Fruit fly (Drosophila melanogaster) whole organism, pupa: Measurements from ENCODE around the gene ImpE3.

Experiments
- CG13204 ChIP-seq: fragments of 200-800 bp; sonication (Bioruptor generic); optimal IDR thresholded peaks from 2 replicates; lab custom pipeline; 2018; ENCODE audit warnings: missing biosample characterization, mild to moderate bottlenecking, missing genetic modification characterization, moderate library complexity
- CG17806 ChIP-seq: fragments of 200-800 bp; sonication (Bioruptor generic); optimal IDR thresholded peaks from 2 replicates; lab custom pipeline; 2018; ENCODE audit warnings: missing biosample characterization, mild to moderate bottlenecking, missing genetic modification characterization, moderate library complexity
- CG32121 ChIP-seq: fragments of 200-800 bp; sonication (Bioruptor generic); IDR thresholded peaks from 2 replicates; pipeline ENCODE4 v1.3.6; 2022; ENCODE audit warnings: missing biosample characterization, missing genetic modification characterization
- CG4496 ChIP-seq: fragments of 200-800 bp; sonication (Bioruptor generic); IDR thresholded peaks from 3 replicates; pipeline ENCODE4 v1.3.6; 2022; ENCODE audit warnings: missing biosample characterization, missing genetic modification characterization
- CG8159 ChIP-seq: fragments of 200-800 bp; sonication (Bioruptor generic); optimal IDR thresholded peaks from 3 replicates; lab custom pipeline; 2018; ENCODE audit warnings: missing biosample characterization, mild to moderate bottlenecking, missing genetic modification characterization, moderate library complexity
- CG8301 ChIP-seq: fragments of 200-800 bp; sonication (Bioruptor generic); optimal IDR thresholded peaks from 2 replicates; lab custom pipeline; 2018; ENCODE audit warnings: missing biosample characterization, mild to moderate bottlenecking, missing genetic modification characterization
- EcR ChIP-seq: fragments of 200-800 bp; sonication (Bioruptor generic); optimal IDR thresholded peaks from 3 replicates; lab custom pipeline; 2019; ENCODE audit warnings: missing biosample characterization, missing genetic modification characterization, mild to moderate bottlenecking, moderate library complexity, missing genetic modification reagents
- Pif1B ChIP-seq: fragments of 200-800 bp; sonication (Bioruptor generic); optimal IDR thresholded peaks from 3 replicates; lab custom pipeline; 2016; ENCODE audit warnings: missing biosample characterization, missing genetic modification characterization
- Snoo ChIP-seq: fragments of 200-800 bp; sonication (Bioruptor generic); optimal IDR thresholded peaks from 3 replicates; lab custom pipeline; 2017; ENCODE audit warnings: missing biosample characterization, mild to moderate bottlenecking, missing genetic modification characterization, inconsistent platforms
- fd96Ca ChIP-seq: fragments of 200-800 bp; sonication (Bioruptor generic); IDR thresholded peaks from 3 replicates; pipeline ENCODE4 v1.3.6; 2022; ENCODE audit warnings: missing biosample characterization, missing genetic modification characterization
- gl ChIP-seq: fragments of 200-800 bp; sonication (Bioruptor generic); optimal IDR thresholded peaks from 2 replicates; lab custom pipeline; 2018; ENCODE audit warnings: missing biosample characterization, mild to moderate bottlenecking, missing genetic modification characterization
- rn ChIP-seq: fragments of 200-800 bp; sonication (Bioruptor generic); IDR thresholded peaks from 2 replicates; pipeline ENCODE4 v1.3.6; 2022; ENCODE audit warnings: missing biosample characterization, missing genetic modification characterization

DNA sequence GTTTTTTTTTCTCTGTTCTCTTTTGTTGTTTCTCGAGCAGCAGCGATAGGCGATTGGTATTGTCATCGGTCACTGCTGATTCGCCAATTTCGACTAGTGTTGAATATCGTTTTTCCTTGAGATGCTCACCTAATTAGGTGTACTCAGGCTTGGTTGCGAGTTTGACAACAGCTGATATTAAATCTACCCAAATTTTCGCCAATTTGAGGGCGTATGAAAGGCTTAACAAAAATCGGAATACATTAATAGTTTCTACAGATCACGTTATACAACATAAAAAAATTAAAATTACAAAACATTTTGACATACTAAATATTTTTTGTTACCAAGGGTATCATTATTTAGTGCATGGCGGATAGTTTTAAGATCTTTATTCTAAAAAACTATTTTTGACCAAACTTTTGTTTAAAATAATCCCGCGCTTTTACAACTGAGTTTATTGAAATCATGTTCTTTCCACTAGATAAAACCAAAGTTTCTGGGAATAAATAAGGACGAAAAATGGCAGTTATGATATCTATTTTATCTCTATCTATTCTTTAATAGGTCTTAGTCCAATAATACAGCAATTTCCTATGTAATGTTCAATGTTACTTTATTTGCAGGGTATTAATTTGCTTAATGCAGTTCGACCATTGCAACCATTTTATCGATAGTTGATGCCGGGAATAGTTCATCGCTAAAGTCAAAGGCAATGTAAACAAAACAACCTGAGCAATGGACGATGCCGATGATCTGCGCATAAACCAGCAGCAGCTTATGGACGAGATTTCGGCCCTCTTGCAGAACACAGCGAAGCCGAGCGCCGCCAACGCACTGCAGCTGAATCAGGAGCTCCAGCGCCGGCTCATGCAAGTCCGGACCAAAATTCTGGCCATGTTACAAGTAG is 16.0 kb downstream of the ImpE3 start, which contains the start of the genes CG10435 and Pbp95:
- no peak for TF ChIP-seq CG8301 (tag; lab: Kevin White, UChicago)
- no peak for TF ChIP-seq Snoo
- no peak for TF ChIP-seq CG32121 (GFP tag; lab: Robert Waterston, UW)
- peak; percentile 4 for TF ChIP-seq CG17806 (tag; lab: Kevin White, UChicago)
- TF ChIP-seq fd96Ca (GFP tag; lab: Robert Waterston, UW), result peak; percentile 69; the same call in 2 of the 3 replicates
- no peak for TF ChIP-seq CG13204 (GFP tag; lab: Kevin White, UChicago)
- 0 out of 2 replicates have a peak, but pooled peaks have one; percentile 11 for TF ChIP-seq rn (GFP tag; lab: Robert Waterston, UW)
- TF ChIP-seq CG8159, result no peak
- peak; percentile 66 for TF ChIP-seq CG4496 (GFP tag; lab: Robert Waterston, UW)
- no peak for TF ChIP-seq Pif1B (GFP tag; lab: Kevin White, UChicago)
- no peak for TF ChIP-seq EcR
- no peak for TF ChIP-seq gl (tag; lab: Kevin White, UChicago)
